Fruit fly (Drosophila melanogaster) whole organism, embryonic: ENCODE data around the gene VhaSFD.

Experiments used
- Atf6 ChIP-seq: fragments of 200-800 bp; sonication (Bioruptor generic); IDR thresholded peaks from 2 replicates; pipeline ENCODE4 v1.3.6; 2022; ENCODE audit warnings: missing biosample characterization, missing genetic modification characterization
- Bdp1 ChIP-seq: fragments of 200-800 bp; sonication (Bioruptor generic); optimal IDR thresholded peaks from 3 replicates; lab custom pipeline; 2016; ENCODE audit warnings: missing biosample characterization, missing genetic modification characterization
- CG11456 ChIP-seq: fragments of 200-800 bp; sonication (Bioruptor generic); IDR thresholded peaks from 3 replicates; pipeline ENCODE4 v1.3.6; 2022; ENCODE audit warnings: missing biosample characterization, missing genetic modification characterization
- CG12299 ChIP-seq: fragments of 200-800 bp; sonication (Bioruptor generic); optimal IDR thresholded peaks from 2 replicates; lab custom pipeline; 2018; ENCODE audit warnings: missing biosample characterization, mild to moderate bottlenecking, missing genetic modification characterization
- CG14014 ChIP-seq: fragments of 200-800 bp; sonication (Bioruptor generic); IDR thresholded peaks from 2 replicates; pipeline ENCODE4 v1.3.6; 2022; ENCODE audit warnings: missing biosample characterization, missing genetic modification characterization
- CG14965 ChIP-seq: fragments of 200-800 bp; sonication (Bioruptor generic); optimal IDR thresholded peaks from 2 replicates; lab custom pipeline; 2016; ENCODE audit warnings: missing biosample characterization, missing genetic modification characterization, borderline replicate concordance
- CG15696 ChIP-seq: fragments of 200-800 bp; sonication (Bioruptor generic); optimal IDR thresholded peaks from 2 replicates; lab custom pipeline; 2019; ENCODE audit warnings: missing biosample characterization, mild to moderate bottlenecking, missing genetic modification characterization, moderate library complexity
- CG17186 ChIP-seq: fragments of 200-800 bp; sonication (Bioruptor generic); optimal IDR thresholded peaks from 3 replicates; lab custom pipeline; 2017; ENCODE audit warnings: missing biosample characterization, missing genetic modification reagents, missing genetic modification characterization
- CG17568 ChIP-seq: fragments of 200-800 bp; sonication (Bioruptor generic); optimal IDR thresholded peaks from 2 replicates; lab custom pipeline; 2018; ENCODE audit warnings: missing biosample characterization, mild to moderate bottlenecking, missing genetic modification characterization, moderate library complexity
- CG2199 ChIP-seq: fragments of 200-800 bp; sonication (Bioruptor generic); IDR thresholded peaks from 3 replicates; pipeline ENCODE4 v1.3.6; 2022; ENCODE audit warnings: missing biosample characterization, missing genetic modification characterization
- CG30431 ChIP-seq: fragments of 200-800 bp; sonication (Bioruptor generic); optimal IDR thresholded peaks from 2 replicates; lab custom pipeline; 2017; ENCODE audit warnings: missing biosample characterization, missing genetic modification characterization
- CG3838 ChIP-seq: fragments of 200-800 bp; sonication (Bioruptor generic); optimal IDR thresholded peaks from 3 replicates; lab custom pipeline; 2016; ENCODE audit warnings: missing biosample characterization, missing genetic modification characterization
- CG4360 ChIP-seq: fragments of 200-800 bp; sonication (Bioruptor generic); IDR thresholded peaks from 2 replicates; pipeline ENCODE4 v1.3.6; 2022; ENCODE audit warnings: missing biosample characterization, missing genetic modification characterization
- CG5180 ChIP-seq: fragments of 200-800 bp; sonication (Bioruptor generic); optimal IDR thresholded peaks from 3 replicates; lab custom pipeline; 2017; ENCODE audit warnings: missing biosample characterization, missing genetic modification characterization, mild to moderate bottlenecking, moderate library complexity, missing genetic modification reagents
- CG7987 ChIP-seq: fragments of 200-800 bp; sonication (Bioruptor generic); optimal IDR thresholded peaks from 2 replicates; lab custom pipeline; 2018; ENCODE audit warnings: missing biosample characterization, mild to moderate bottlenecking, missing genetic modification characterization, moderate library complexity
- CG8281 ChIP-seq: fragments of 200-800 bp; sonication (Bioruptor generic); optimal IDR thresholded peaks from 2 replicates; lab custom pipeline; 2018; ENCODE audit warnings: missing biosample characterization, mild to moderate bottlenecking, missing genetic modification characterization, moderate library complexity
- CG8944 ChIP-seq: fragments of 200-800 bp; sonication (Bioruptor generic); optimal IDR thresholded peaks from 3 replicates; lab custom pipeline; 2016; ENCODE audit warnings: missing biosample characterization, missing genetic modification characterization
- CG9437 ChIP-seq: fragments of 200-800 bp; sonication (Bioruptor generic); optimal IDR thresholded peaks from 2 replicates; lab custom pipeline; 2018; ENCODE audit warnings: missing biosample characterization, mild to moderate bottlenecking, missing genetic modification characterization
- D ChIP-seq, 2 experiments: fragments of 200-800 bp in 1 of 2; fragments of >200 bp in 1 of 2; sonication (Bioruptor generic) in 1 of 2; optimal IDR thresholded peaks; 2 replicates in 1 of 2; 3 replicates in 1 of 2; lab custom pipeline; 2017; ENCODE audit warnings: mild to moderate bottlenecking in 1 of 2, missing biosample characterization in 1 of 2, missing genetic modification characterization in 1 of 2, missing genetic modification reagents in 1 of 2
- E2f1 ChIP-seq: fragments of 200-800 bp; sonication (Bioruptor generic); IDR thresholded peaks from 2 replicates; pipeline ENCODE4 v1.3.6; 2022; ENCODE audit warnings: missing biosample characterization, missing genetic modification characterization
- H15 ChIP-seq: fragments of 200-800 bp; sonication (Bioruptor generic); IDR thresholded peaks from 3 replicates; pipeline ENCODE4 v1.3.6; 2022; ENCODE audit warnings: missing biosample characterization, missing genetic modification characterization
- MESR4 ChIP-seq: fragments of 200-800 bp; sonication (Bioruptor generic); optimal IDR thresholded peaks from 2 replicates; lab custom pipeline; 2018; ENCODE audit warnings: missing biosample characterization, mild to moderate bottlenecking, missing genetic modification characterization, moderate library complexity
- Myb ChIP-seq: fragments of 200-800 bp; sonication (Bioruptor generic); optimal IDR thresholded peaks from 2 replicates; lab custom pipeline; 2016; ENCODE audit warnings: missing biosample characterization, missing genetic modification characterization
- Ravus ChIP-seq: fragments of 200-800 bp; sonication (Bioruptor generic); IDR thresholded peaks from 2 replicates; pipeline ENCODE4 v1.3.6; 2022; ENCODE audit warnings: missing biosample characterization, missing genetic modification characterization
- Side ChIP-seq: fragments of 200-800 bp; sonication (Bioruptor generic); optimal IDR thresholded peaks from 2 replicates; lab custom pipeline; 2016; ENCODE audit warnings: missing biosample characterization, missing genetic modification characterization
- YL-1 ChIP-seq: fragments of 200-800 bp; sonication (Bioruptor generic); optimal IDR thresholded peaks from 3 replicates; lab custom pipeline; 2017; ENCODE audit warnings: missing biosample characterization, mild to moderate bottlenecking, missing genetic modification characterization
- ac ChIP-seq: fragments of 200-800 bp; sonication (Bioruptor generic); optimal IDR thresholded peaks from 3 replicates; lab custom pipeline; 2017; ENCODE audit warnings: missing biosample characterization, mild to moderate bottlenecking, missing genetic modification characterization
- al ChIP-seq: fragments of 200-800 bp; sonication (Bioruptor generic); IDR thresholded peaks from 2 replicates; pipeline ENCODE4 v1.3.6; 2022; ENCODE audit warnings: missing biosample characterization, missing genetic modification characterization
- amos ChIP-seq: fragments of 200-800 bp; sonication (Bioruptor generic); IDR thresholded peaks from 2 replicates; pipeline ENCODE4 v1.3.6; 2022; ENCODE audit warnings: missing biosample characterization, missing genetic modification characterization; ENCODE audit not compliant: partially characterized antibody
- cas ChIP-seq: fragments of 200-800 bp; sonication (Bioruptor generic); IDR thresholded peaks from 2 replicates; pipeline ENCODE4 v1.3.6; 2022; ENCODE audit warnings: missing biosample characterization, missing genetic modification characterization
- dati ChIP-seq: fragments of 200-800 bp; sonication (Bioruptor generic); IDR thresholded peaks from 2 replicates; pipeline ENCODE4 v1.3.6; 2022; ENCODE audit warnings: missing biosample characterization, missing genetic modification characterization
- en ChIP-seq: fragments of 200-800 bp; sonication (Bioruptor generic); optimal IDR thresholded peaks from 2 replicates; lab custom pipeline; 2016; ENCODE audit warnings: missing biosample characterization, missing genetic modification characterization
- esg ChIP-seq: fragments of 200-800 bp; sonication (Bioruptor generic); conservative IDR thresholded peaks from 2 replicates; pipeline ENCODE4 v1.3.6; 2022; ENCODE audit warnings: missing biosample characterization, missing genetic modification characterization
- ftz-f1 ChIP-seq: fragments of 200-800 bp; sonication (Bioruptor generic); optimal IDR thresholded peaks from 2 replicates; lab custom pipeline; 2016; ENCODE audit warnings: missing biosample characterization, missing genetic modification characterization
- gfzf ChIP-seq: fragments of 200-800 bp; sonication (Bioruptor generic); optimal IDR thresholded peaks from 2 replicates; lab custom pipeline; 2016; ENCODE audit warnings: missing biosample characterization, mild to moderate bottlenecking, missing genetic modification characterization, moderate library complexity
- gt ChIP-seq: fragments of 200-800 bp; sonication (Bioruptor generic); IDR thresholded peaks from 2 replicates; pipeline ENCODE4 v1.3.6; 2022; ENCODE audit warnings: missing biosample characterization, missing genetic modification characterization
- her ChIP-seq: fragments of 200-800 bp; sonication (Bioruptor generic); optimal IDR thresholded peaks from 2 replicates; lab custom pipeline; 2016; ENCODE audit warnings: missing biosample characterization, missing genetic modification characterization
- kni ChIP-seq: fragments of 200-800 bp; sonication (Bioruptor generic); optimal IDR thresholded peaks from 3 replicates; lab custom pipeline; 2017; ENCODE audit warnings: mild to moderate bottlenecking, missing biosample characterization, missing genetic modification reagents, missing genetic modification characterization
- lilli ChIP-seq: fragments of 200-800 bp; sonication (Bioruptor generic); optimal IDR thresholded peaks from 3 replicates; lab custom pipeline; 2016; ENCODE audit warnings: missing biosample characterization, missing genetic modification characterization
- maf-S ChIP-seq: fragments of 200-800 bp; sonication (Bioruptor generic); optimal IDR thresholded peaks from 2 replicates; lab custom pipeline; 2016; ENCODE audit warnings: missing biosample characterization, missing genetic modification characterization
- pb ChIP-seq: fragments of 200-800 bp; sonication (Bioruptor generic); optimal IDR thresholded peaks from 3 replicates; lab custom pipeline; 2016; ENCODE audit warnings: missing biosample characterization, missing genetic modification characterization
- pros ChIP-seq: fragments of 200-800 bp; sonication (Bioruptor generic); optimal IDR thresholded peaks from 3 replicates; lab custom pipeline; 2019; ENCODE audit warnings: missing biosample characterization, mild to moderate bottlenecking, missing genetic modification characterization, moderate library complexity
- pzg ChIP-seq: fragments of 200-800 bp; sonication (Bioruptor generic); optimal IDR thresholded peaks from 3 replicates; lab custom pipeline; 2018; ENCODE audit warnings: missing biosample characterization, mild to moderate bottlenecking, missing genetic modification characterization, moderate library complexity
- scrt ChIP-seq: fragments of 200-800 bp; sonication (Bioruptor generic); optimal IDR thresholded peaks from 2 replicates; lab custom pipeline; 2018; ENCODE audit warnings: missing biosample characterization, mild to moderate bottlenecking, missing genetic modification characterization, moderate library complexity
- slbo ChIP-seq: fragments of 200-800 bp; sonication (Bioruptor generic); IDR thresholded peaks from 2 replicates; pipeline ENCODE4 v1.3.6; 2022; ENCODE audit warnings: missing biosample characterization, missing genetic modification characterization
- ssp ChIP-seq: fragments of 200-800 bp; sonication (Bioruptor generic); IDR thresholded peaks from 2 replicates; pipeline ENCODE4 v1.3.6; 2022; ENCODE audit warnings: missing biosample characterization, missing genetic modification characterization
- tll ChIP-seq, 2 experiments: fragments of 200-800 bp in 1 of 2; fragments of >200 bp in 1 of 2; sonication (Bioruptor generic) in 1 of 2; optimal IDR thresholded peaks; 2 replicates each; lab custom pipeline; 2017 to 2019; ENCODE audit warnings: missing biosample characterization in 2 of 2, missing genetic modification characterization in 2 of 2, mild to moderate bottlenecking in 1 of 2, moderate library complexity in 1 of 2
- toy ChIP-seq: fragments of 200-800 bp; sonication (Bioruptor generic); IDR thresholded peaks from 2 replicates; pipeline ENCODE4 v1.3.6; 2022; ENCODE audit warnings: missing biosample characterization, missing genetic modification characterization
- yki ChIP-seq: fragments of >200 bp; optimal IDR thresholded peaks from 3 replicates; lab custom pipeline; 2018

VhaSFD gene

DNA sequence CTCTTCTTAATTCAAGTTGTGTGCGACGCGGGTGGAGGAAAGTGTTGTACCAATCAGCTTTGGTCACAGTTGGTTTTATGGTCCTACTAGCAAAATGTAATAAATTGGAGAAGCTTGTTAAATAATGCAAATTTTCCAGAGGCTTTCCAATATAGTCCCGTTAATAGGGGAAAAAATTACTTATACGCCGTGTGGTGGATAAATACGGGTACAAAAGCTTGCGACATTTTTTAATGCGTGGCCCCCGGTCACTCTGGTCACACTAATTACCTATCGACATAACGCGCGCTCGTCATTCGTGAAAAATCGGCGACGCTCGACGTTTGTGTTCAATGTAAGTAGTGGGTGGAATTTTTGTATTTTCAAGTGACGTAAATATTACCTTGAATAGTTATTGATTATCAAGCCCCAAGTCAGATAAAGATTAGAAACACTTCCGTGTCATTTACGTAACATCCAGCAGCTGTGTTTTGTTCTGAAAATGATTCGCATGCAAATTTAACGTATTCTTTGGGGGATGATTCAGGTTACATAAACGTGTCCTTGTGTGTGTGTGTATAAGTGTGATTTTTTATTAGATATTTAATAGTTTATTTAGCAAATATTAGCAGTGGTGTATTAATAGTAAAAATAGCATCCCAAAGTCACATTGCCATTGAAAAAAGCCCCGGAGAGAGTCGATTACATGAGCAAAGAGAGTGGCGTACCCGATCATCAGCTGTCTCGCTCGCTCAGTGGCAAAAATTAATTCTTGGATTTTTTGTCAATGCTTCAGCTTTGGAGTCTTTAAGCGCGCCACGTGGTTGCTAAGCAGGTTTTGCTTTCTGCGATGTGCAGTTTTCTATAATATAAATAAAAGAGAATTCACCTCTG is 7.7 kb downstream of the VhaSFD start, which contains the start of gene Cyt-c-p (continued):
- TF ChIP-seq slbo (GFP tag; lab: Robert Waterston, UW): 0 out of 2 replicates have a peak, but pooled peaks have one; percentile 14
- TF ChIP-seq scrt (GFP tag; lab: Kevin White, UChicago): peak; percentile 53
- no peak for TF ChIP-seq cas (GFP tag; lab: Robert Waterston, UW)
- no peak for TF ChIP-seq yki (lab: Kevin White, UChicago)
- TF ChIP-seq Bdp1 (GFP tag; lab: Kevin White, UChicago): peak; percentile 32
- no peak for TF ChIP-seq en (GFP tag; lab: Kevin White, UChicago)
- no peak for TF ChIP-seq tll (GFP tag; optimal IDR thresholded peaks at IDR 0.05; lab: Kevin White, UChicago)
- no peak for TF ChIP-seq CG14014 (GFP tag; lab: Robert Waterston, UW)
- TF ChIP-seq H15 (GFP tag; lab: Robert Waterston, UW): no peak
- TF ChIP-seq amos: peak; percentile 64; the same call in 1 of the 2 replicates
- TF ChIP-seq CG7987: peak; percentile 18
- TF ChIP-seq CG12299 (tag; lab: Kevin White, UChicago): peak; percentile 45
- peak; percentile 38 for TF ChIP-seq lilli
- TF ChIP-seq al: no peak
- TF ChIP-seq pzg: peak; percentile 93
- peak; percentile 87 for TF ChIP-seq CG17186 (GFP tag; lab: Kevin White, UChicago)
- TF ChIP-seq Side (GFP tag; lab: Kevin White, UChicago): no peak
- TF ChIP-seq CG3838 (GFP tag; lab: Kevin White, UChicago): no peak
- TF ChIP-seq CG11456 (GFP tag; lab: Robert Waterston, UW): no peak
- TF ChIP-seq gfzf (GFP tag; lab: Kevin White, UChicago): peak; percentile 98
- TF ChIP-seq maf-S (GFP tag; lab: Kevin White, UChicago): peak; percentile 0
- no peak for TF ChIP-seq gt (GFP tag; lab: Robert Waterston, UW)
- TF ChIP-seq kni: no peak
- no peak for TF ChIP-seq ac (GFP tag; lab: Kevin White, UChicago)
- no peak for TF ChIP-seq CG5180 (GFP tag; lab: Kevin White, UChicago)
- TF ChIP-seq E2f1 (GFP tag; lab: Robert Waterston, UW): no peak
- no peak for TF ChIP-seq CG8281
- no peak for TF ChIP-seq dati (GFP tag; lab: Robert Waterston, UW)
- peak; percentile 26 for TF ChIP-seq pb (GFP tag; lab: Kevin White, UChicago)
- no peak for TF ChIP-seq esg (GFP tag; lab: Robert Waterston, UW)
- TF ChIP-seq CG2199 (GFP tag; lab: Robert Waterston, UW): no peak
- TF ChIP-seq Myb (GFP tag; lab: Kevin White, UChicago): peak; percentile 70
- peak; percentile 72 for TF ChIP-seq MESR4 (GFP tag; lab: Kevin White, UChicago)
- TF ChIP-seq CG14965 (GFP tag; lab: Kevin White, UChicago): no peak
- TF ChIP-seq ftz-f1 (GFP tag; lab: Kevin White, UChicago): peak; percentile 89
- TF ChIP-seq CG30431: no peak
- no peak for TF ChIP-seq CG15696
- no peak for TF ChIP-seq CG8944
- no peak for TF ChIP-seq Ravus
- TF ChIP-seq her (GFP tag; lab: Kevin White, UChicago): peak; percentile 11
- TF ChIP-seq CG4360 (GFP tag; lab: Robert Waterston, UW): no peak
- TF ChIP-seq CG17568 (GFP tag; lab: Kevin White, UChicago): no peak
- TF ChIP-seq toy (GFP tag; lab: Robert Waterston, UW): no peak
- no peak for TF ChIP-seq pros
- no peak for TF ChIP-seq D (optimal IDR thresholded peaks at IDR 0.05; lab: Kevin White, UChicago)
- TF ChIP-seq D (GFP tag; optimal IDR thresholded peaks at IDR 0.05; lab: Kevin White, UChicago): no peak
- TF ChIP-seq CG9437 (GFP tag; lab: Kevin White, UChicago): peak; percentile 48
- TF ChIP-seq Atf6 (GFP tag; lab: Robert Waterston, UW): no peak; the same call in 1 of the 2 replicates
- peak; percentile 38 for TF ChIP-seq YL-1 (GFP tag; lab: Kevin White, UChicago)
- no peak for TF ChIP-seq ssp (GFP tag; lab: Robert Waterston, UW)
